Worm (Caenorhabditis elegans) whole organism, early embryonic: ENCODE measurements around the gene piit-1.

Experiments used
- aly-1 ChIP-seq: sonication (generic microtip); optimal IDR thresholded peaks from 2 replicates; lab custom pipeline; 2016; ENCODE audit warnings: missing genetic modification characterization, missing compliant biosample characterization
- ama-1 ChIP-seq: fragments of 150-350 bp; optimal IDR thresholded peaks from 2 replicates; lab custom pipeline; 2014
- ceh-13 ChIP-seq: fragments of 200-800 bp; sonication (Bioruptor generic); optimal IDR thresholded peaks from 2 replicates; lab custom pipeline; 2018; ENCODE audit warnings: mild to moderate bottlenecking, missing genetic modification characterization, missing compliant biosample characterization
- hmg-4 ChIP-seq: fragments of 200-800 bp; sonication (Bioruptor generic); optimal IDR thresholded peaks from 2 replicates; lab custom pipeline; 2018; ENCODE audit warnings: mild to moderate bottlenecking, missing genetic modification characterization, missing compliant biosample characterization
- scrt-1 ChIP-seq: fragments of 200-800 bp; sonication (Bioruptor generic); IDR thresholded peaks from 2 replicates; pipeline ENCODE4 v1.3.6; 2022; ENCODE audit warnings: missing genetic modification characterization, missing compliant biosample characterization
- tbx-11 ChIP-seq: fragments of 200-800 bp; sonication (Bioruptor generic); IDR thresholded peaks from 2 replicates; pipeline ENCODE4 v1.3.6; 2022; ENCODE audit warnings: missing genetic modification characterization, missing compliant biosample characterization
- tbx-37 ChIP-seq: fragments of 200-800 bp; sonication (Bioruptor generic); conservative IDR thresholded peaks from 2 replicates; pipeline ENCODE4 v1.3.6; 2022; ENCODE audit warnings: missing genetic modification reagents, missing genetic modification characterization, missing compliant biosample characterization
- tra-4 ChIP-seq: sonication (generic microtip); optimal IDR thresholded peaks from 2 replicates; lab custom pipeline; 2017; ENCODE audit warnings: missing genetic modification characterization, missing compliant biosample characterization

DNA sequence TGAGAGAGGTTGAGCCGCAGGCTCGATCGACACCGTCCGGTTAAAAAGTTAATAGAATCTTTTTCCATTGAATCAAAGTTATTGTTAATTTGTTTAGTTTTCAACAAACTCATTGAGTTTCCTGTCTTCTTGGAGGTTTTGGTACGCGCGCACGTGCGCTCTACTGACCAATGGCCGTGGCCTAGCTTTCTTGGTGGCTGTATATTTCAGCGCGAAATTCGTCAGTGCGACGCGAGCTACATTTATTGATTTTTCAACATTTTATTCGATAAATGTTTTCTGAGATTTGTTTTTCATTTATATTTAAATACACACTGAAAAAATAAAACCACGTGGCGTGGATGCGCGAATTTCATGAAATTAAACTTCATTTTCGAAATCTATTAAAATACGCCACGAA lies 34.2 kb upstream of the piit-1 start, which contains the start of gene bir-1:
- TF ChIP-seq ceh-13 (no peak), tbx-37 (GFP tag; lab: Robert Waterston, UW) (peak; percentile 77), ama-1 (lab: Kevin White, UChicago) (no peak), hmg-4 (GFP tag; lab: Kevin White, UChicago) (no peak), tra-4 (tag; lab: Kevin White, UChicago) (no peak), tbx-11 (GFP tag; lab: Robert Waterston, UW) (no peak), aly-1 (tag; lab: Kevin White, UChicago) (no peak), scrt-1 (no peak)
